Fruit fly (Drosophila melanogaster) whole organism: ENCODE measurements around the gene Ltn1.

ENCODE experiments used
- CG8478 ChIP-seq: fragments of >200 bp; optimal IDR thresholded peaks from 2 replicates; lab custom pipeline; 2018; ENCODE audit warnings: inconsistent platforms
- Dll ChIP-seq: fragments of >200 bp; optimal IDR thresholded peaks from 2 replicates; lab custom pipeline; 2017
- EcR ChIP-seq, 2 experiments: fragments of >200 bp; optimal IDR thresholded peaks; 2 replicates each; lab custom pipeline; 2017; ENCODE audit warnings: missing biosample characterization in 2 of 2, missing genetic modification characterization in 2 of 2, missing genetic modification reagents in 2 of 2
- pan ChIP-seq: fragments of >200 bp; optimal IDR thresholded peaks from 2 replicates; lab custom pipeline; 2017
- psq ChIP-seq: fragments of >200 bp; optimal IDR thresholded peaks from 2 replicates; lab custom pipeline; 2017
- usp ChIP-seq: fragments of >200 bp; optimal IDR thresholded peaks from 2 replicates; lab custom pipeline; 2017; ENCODE audit warnings: missing biosample characterization, missing genetic modification characterization, mixed read lengths

- TF ChIP-seq CG8478 (lab: Kevin White, UChicago) (no peak), Dll (lab: Kevin White, UChicago) (no peak), usp (GFP tag; lab: Kevin White, UChicago) (no peak), psq (no peak), pan (lab: Kevin White, UChicago) (no peak), EcR (GFP tag; optimal IDR thresholded peaks at IDR 0.05; lab: Kevin White, UChicago) (no peak)
Observed at dm6 chr3L:19496600-19496999, 55.5 kb downstream of the Ltn1 start.
